Worm (Caenorhabditis elegans): Measurements from ENCODE around the gene Y4C6B.4.

ce11 chrIV:5297436-5298012 is 28.7 kb upstream of the Y4C6B.4 start, which contains the start of the genes ZK354.6 and msp-113:
- TF ChIP-seq ztf-23 (GFP tag; IDR thresholded peaks at IDR 0.05) = no peak
- TF ChIP-seq flt-1 (GFP tag; IDR thresholded peaks at IDR 0.05) = no peak
- no peak for TF ChIP-seq T22C8.4 (GFP tag; IDR thresholded peaks at IDR 0.05)
- TF ChIP-seq med-1 (GFP tag; optimal IDR thresholded peaks at IDR 0.05; ENCODE audit: insufficient read depth) = no peak
- no peak for TF ChIP-seq klf-2 (GFP tag; conservative IDR thresholded peaks at IDR 0.05)

Measured in whole organism, midembryonic.